Fruit fly (Drosophila melanogaster): Measurements from ENCODE around the gene stas.

DNA sequence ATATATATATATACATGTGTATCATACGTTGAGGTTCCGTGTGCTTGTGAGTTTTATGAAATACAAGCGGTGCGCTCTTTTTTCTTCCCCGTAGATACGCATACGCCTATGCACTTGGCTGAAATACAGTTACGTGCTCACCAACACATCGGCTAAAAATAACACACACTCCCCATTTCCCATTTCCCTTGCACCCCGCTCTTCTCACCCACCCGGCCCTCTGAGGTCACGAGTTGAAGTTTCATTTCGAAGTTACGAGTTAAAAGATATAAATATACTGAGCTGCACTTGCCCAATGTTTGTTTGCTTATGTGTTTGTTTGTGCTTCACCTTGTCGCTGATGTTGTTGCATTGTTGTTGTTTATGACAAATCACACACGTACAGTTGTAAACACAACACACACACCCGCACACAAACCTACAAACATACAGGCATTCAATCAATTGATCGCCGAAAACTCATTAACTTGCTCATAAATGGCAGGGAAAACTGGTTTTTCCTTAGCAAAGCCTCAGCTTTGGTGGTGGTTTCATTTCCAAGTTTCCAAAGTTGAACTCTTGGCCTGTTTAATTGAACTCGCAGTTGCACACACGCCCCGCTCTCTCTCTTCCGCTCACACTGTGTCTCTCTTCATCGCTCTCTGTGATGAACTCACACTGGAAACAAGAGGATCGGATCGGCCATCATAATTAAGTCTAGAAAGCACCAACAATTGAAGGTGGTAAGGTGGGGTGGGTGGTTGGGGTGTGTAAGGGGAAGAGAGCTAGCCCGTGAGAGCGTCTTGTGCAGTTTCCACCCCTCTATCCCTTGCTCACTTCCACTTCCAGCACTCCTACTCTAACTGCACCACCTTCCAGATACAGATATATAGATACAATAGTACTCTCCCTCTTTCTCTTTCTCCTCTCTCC lies 30.8 kb upstream of the stas start:
- TF ChIP-seq psq (optimal IDR thresholded peaks at IDR 0.05), result no peak
- TF ChIP-seq EcR (GFP tag; optimal IDR thresholded peaks at IDR 0.05), result no peak
- no peak for TF ChIP-seq usp (GFP tag; optimal IDR thresholded peaks at IDR 0.05)
- no peak for TF ChIP-seq pan (optimal IDR thresholded peaks at IDR 0.05)
